Worm (Caenorhabditis elegans): Measurements from ENCODE around the gene Y43C5B.3.

- TF ChIP-seq klf-2 (GFP tag; conservative IDR thresholded peaks at IDR 0.05): peak; percentile 62; the same call in 1 of the 2 replicates
- no peak for TF ChIP-seq med-1 (GFP tag; optimal IDR thresholded peaks at IDR 0.05; ENCODE audit: insufficient read depth)
- TF ChIP-seq T22C8.4 (GFP tag; IDR thresholded peaks at IDR 0.05): no peak
- no peak for TF ChIP-seq tab-1 (GFP tag; IDR thresholded peaks at IDR 0.05)
- no peak for TF ChIP-seq ztf-29 (GFP tag; IDR thresholded peaks at IDR 0.05)
- no peak for TF ChIP-seq flt-1 (GFP tag; IDR thresholded peaks at IDR 0.05)
- 0 out of 2 replicates have a peak, but pooled peaks have one; percentile 39 for TF ChIP-seq ztf-23 (GFP tag; IDR thresholded peaks at IDR 0.05)
Measured at ce11 chrIV:10330962-10331361, 19.4 kb upstream of the Y43C5B.3 start.

Data from whole organism, midembryonic.